Worm (Caenorhabditis elegans) whole organism, late embryonic: ENCODE data around the gene farl-11.

ENCODE experiments used
- nhr-11 ChIP-seq: fragments of 150-350 bp; optimal IDR thresholded peaks from 2 replicates; lab custom pipeline; 2014; ENCODE audit warnings: missing biosample characterization, missing genetic modification characterization
- tbx-7 ChIP-seq: sonication (generic microtip); optimal IDR thresholded peaks from 2 replicates; lab custom pipeline; 2016; ENCODE audit warnings: missing genotype, missing genetic modification characterization, missing compliant biosample characterization

DNA sequence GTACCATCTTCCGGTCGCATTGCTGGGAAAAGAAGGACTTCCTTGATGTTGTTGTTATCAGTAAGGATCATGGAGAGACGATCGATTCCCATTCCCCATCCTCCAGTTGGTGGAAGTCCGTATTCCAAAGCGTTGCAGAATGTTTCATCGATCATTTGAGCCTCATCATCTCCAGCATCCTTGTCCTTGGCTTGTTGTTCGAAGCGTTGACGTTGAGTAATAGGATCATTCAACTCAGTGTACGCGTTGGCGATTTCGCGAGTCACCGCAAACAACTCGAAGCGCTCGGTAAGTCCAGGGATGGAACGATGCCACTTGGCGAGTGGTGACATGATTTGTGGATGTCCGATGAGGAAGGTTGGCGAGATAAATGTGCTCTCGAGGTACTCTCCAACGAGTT lies 34.4 kb downstream of the farl-11 start:
- TF ChIP-seq nhr-11 (no peak), tbx-7 (tag; lab: Kevin White, UChicago) (no peak)
